Worm (Caenorhabditis elegans) whole organism, L1 larva: ENCODE measurements around the gene F41H10.2.
A peak's percentile ranks its signal among the peaks of the same experiment; 100 is the strongest.

Source experiments
- C04F5.9 ChIP-seq: sonication (generic microtip); optimal IDR thresholded peaks from 2 replicates; lab custom pipeline; 2016; ENCODE audit warnings: missing genetic modification characterization, missing compliant biosample characterization
- C16A3.4 ChIP-seq: fragments of 150-350 bp; optimal IDR thresholded peaks from 2 replicates; lab custom pipeline; 2014; ENCODE audit warnings: missing biosample characterization, missing genetic modification characterization
- C34B4.2 ChIP-seq: sonication (generic microtip); optimal IDR thresholded peaks from 2 replicates; lab custom pipeline; 2017; ENCODE audit warnings: mild to moderate bottlenecking, missing genetic modification characterization, missing compliant biosample characterization
- Y116A8C.19 ChIP-seq: sonication (generic microtip); optimal IDR thresholded peaks from 2 replicates; lab custom pipeline; 2016; ENCODE audit warnings: missing compliant biosample characterization, missing genetic modification characterization, borderline replicate concordance
- ama-1 ChIP-seq: fragments of 150-350 bp; optimal IDR thresholded peaks from 2 replicates; lab custom pipeline; 2014
- ceh-82 ChIP-seq, 3 experiments: fragments of 150-350 bp in 1 of 3; sonication (generic microtip) in 2 of 3; optimal IDR thresholded peaks; 2 replicates each; lab custom pipeline; 2014 to 2017; ENCODE audit warnings: missing biosample characterization in 3 of 3, missing genetic modification characterization in 3 of 3
- ceh-88 ChIP-seq: fragments of 200-800 bp; sonication (Bioruptor generic); IDR thresholded peaks from 2 replicates; pipeline ENCODE4 v1.3.6; 2022; ENCODE audit warnings: missing genetic modification characterization, missing compliant biosample characterization
- efl-1 ChIP-seq, 4 experiments: fragments of 150-350 bp; optimal IDR thresholded peaks in 3 of 4; peaks in 1 of 4; 1 replicate in 1 of 4; 2 replicates in 3 of 4; lab custom pipeline; 2014; ENCODE audit warnings: missing biosample characterization in 2 of 4, missing genetic modification characterization in 2 of 4, missing genetic modification reagents in 2 of 4
- egl-27 ChIP-seq, 2 experiments: fragments of 150-350 bp in 1 of 2; sonication (generic microtip); optimal IDR thresholded peaks; 3 replicates each; lab custom pipeline; 2017 to 2018; ENCODE audit warnings: missing biosample characterization in 2 of 2, missing genetic modification characterization in 2 of 2, missing genetic modification reagents in 2 of 2
- elt-3 ChIP-seq, 6 experiments: fragments of 150-350 bp in 1 of 6; sonication (generic microtip); optimal IDR thresholded peaks; 2 replicates each; lab custom pipeline; 2017 to 2018; ENCODE audit warnings: missing biosample characterization in 6 of 6, missing genetic modification characterization in 6 of 6, inconsistent platforms in 1 of 6
- ets-5 ChIP-seq: fragments of 200-800 bp; sonication (Bioruptor generic); IDR thresholded peaks from 2 replicates; pipeline ENCODE4 v1.3.6; 2022; ENCODE audit warnings: missing genetic modification characterization, missing compliant biosample characterization
- fkh-10 ChIP-seq: sonication (generic microtip); optimal IDR thresholded peaks from 2 replicates; lab custom pipeline; 2017; ENCODE audit warnings: missing biosample characterization, missing genetic modification reagents, missing genetic modification characterization
- fkh-4 ChIP-seq: sonication (generic microtip); optimal IDR thresholded peaks from 2 replicates; lab custom pipeline; 2016; ENCODE audit warnings: missing compliant biosample characterization, missing genetic modification characterization, borderline replicate concordance
- fkh-8 ChIP-seq: sonication (generic microtip); optimal IDR thresholded peaks from 2 replicates; lab custom pipeline; 2016; ENCODE audit warnings: mild to moderate bottlenecking, missing genetic modification characterization, missing compliant biosample characterization
- fos-1 ChIP-seq: fragments of 150-350 bp; optimal IDR thresholded peaks from 2 replicates; lab custom pipeline; 2014; ENCODE audit warnings: missing biosample characterization, missing genetic modification characterization
- grh-1 ChIP-seq: fragments of 200-800 bp; sonication (Bioruptor generic); IDR thresholded peaks from 2 replicates; pipeline ENCODE4 v1.3.6; 2022; ENCODE audit warnings: missing genetic modification reagents, missing genetic modification characterization, missing compliant biosample characterization
- hlh-17 ChIP-seq: fragments of 200-800 bp; sonication (Bioruptor generic); optimal IDR thresholded peaks from 2 replicates; lab custom pipeline; 2018; ENCODE audit warnings: missing genetic modification characterization, mild to moderate bottlenecking, missing compliant biosample characterization, moderate library complexity, borderline replicate concordance
- hlh-4 ChIP-seq: sonication (generic microtip); optimal IDR thresholded peaks from 2 replicates; lab custom pipeline; 2016; ENCODE audit warnings: mild to moderate bottlenecking, missing genetic modification characterization, missing compliant biosample characterization
- lin-13 ChIP-seq: fragments of 150-350 bp; optimal IDR thresholded peaks from 2 replicates; lab custom pipeline; 2014; ENCODE audit warnings: missing biosample characterization, missing genetic modification reagents, missing genetic modification characterization
- lin-14 ChIP-seq: fragments of 200-800 bp; sonication (Bioruptor generic); optimal IDR thresholded peaks from 2 replicates; lab custom pipeline; 2018; ENCODE audit warnings: mild to moderate bottlenecking, missing genetic modification characterization, moderate library complexity, missing compliant biosample characterization
- lin-15B ChIP-seq: fragments of 150-350 bp; sonication (generic microtip); optimal IDR thresholded peaks from 3 replicates; lab custom pipeline; 2014; ENCODE audit warnings: missing biosample characterization, missing genetic modification characterization
- lin-35 ChIP-seq, 2 experiments: fragments of 150-350 bp; optimal IDR thresholded peaks; 2 replicates each; lab custom pipeline; 2014; ENCODE audit warnings: missing biosample characterization in 2 of 2, missing genetic modification characterization in 2 of 2, missing genetic modification reagents in 2 of 2
- lin-39 ChIP-seq: fragments of 150-350 bp; optimal IDR thresholded peaks from 2 replicates; lab custom pipeline; 2014; ENCODE audit warnings: missing biosample characterization, missing genetic modification reagents, missing genetic modification characterization
- mef-2 ChIP-seq: fragments of 150-350 bp; optimal IDR thresholded peaks from 2 replicates; lab custom pipeline; 2014; ENCODE audit warnings: missing biosample characterization, missing genetic modification characterization
- mep-1 ChIP-seq: fragments of 150-350 bp; optimal IDR thresholded peaks from 2 replicates; lab custom pipeline; 2014; ENCODE audit warnings: missing biosample characterization, missing genetic modification characterization
- nhr-11 ChIP-seq: fragments of 150-350 bp; optimal IDR thresholded peaks from 2 replicates; lab custom pipeline; 2014; ENCODE audit warnings: missing biosample characterization, missing genetic modification characterization
- nhr-12 ChIP-seq: sonication (generic microtip); optimal IDR thresholded peaks from 2 replicates; lab custom pipeline; 2017; ENCODE audit warnings: missing biosample characterization, missing genetic modification characterization
- nhr-28 ChIP-seq: fragments of 150-350 bp; optimal IDR thresholded peaks from 2 replicates; lab custom pipeline; 2014; ENCODE audit warnings: missing biosample characterization, missing genetic modification characterization
- nhr-47 ChIP-seq: sonication (generic microtip); optimal IDR thresholded peaks from 2 replicates; lab custom pipeline; 2016; ENCODE audit warnings: mild to moderate bottlenecking, missing genetic modification characterization, moderate library complexity, missing compliant biosample characterization
- nhr-71 ChIP-seq: sonication (generic microtip); optimal IDR thresholded peaks from 2 replicates; lab custom pipeline; 2016; ENCODE audit warnings: mild to moderate bottlenecking, missing genetic modification characterization, moderate library complexity, missing compliant biosample characterization
- nhr-84 ChIP-seq: sonication (generic microtip); optimal IDR thresholded peaks from 2 replicates; lab custom pipeline; 2017; ENCODE audit warnings: missing biosample characterization, missing genetic modification characterization
- nhr-85 ChIP-seq: sonication (generic microtip); peaks from one replicate; lab custom pipeline; 2016; ENCODE audit warnings: missing genetic modification characterization, inconsistent platforms, missing compliant biosample characterization
- pag-3 ChIP-seq: sonication (generic microtip); optimal IDR thresholded peaks from 2 replicates; lab custom pipeline; 2017; ENCODE audit warnings: missing genetic modification characterization, mild to moderate bottlenecking, missing compliant biosample characterization, antibody characterized with exemption, borderline replicate concordance; ENCODE audit not compliant: insufficient read depth
- pax-3 ChIP-seq: fragments of 200-800 bp; sonication (Bioruptor generic); optimal IDR thresholded peaks from 2 replicates; lab custom pipeline; 2018; ENCODE audit warnings: mild to moderate bottlenecking, missing genetic modification characterization, moderate library complexity, missing compliant biosample characterization
- pqm-1 ChIP-seq: sonication (generic microtip); optimal IDR thresholded peaks from 3 replicates; lab custom pipeline; 2017; ENCODE audit warnings: missing biosample characterization, missing genetic modification characterization
- rnt-1 ChIP-seq: sonication (generic microtip); optimal IDR thresholded peaks from 2 replicates; lab custom pipeline; 2016; ENCODE audit warnings: mild to moderate bottlenecking, missing genetic modification characterization, moderate library complexity, missing compliant biosample characterization
- skn-1 ChIP-seq: fragments of 150-350 bp; optimal IDR thresholded peaks from 2 replicates; lab custom pipeline; 2014; ENCODE audit warnings: missing biosample characterization, missing genetic modification characterization
- snpc-4 ChIP-seq: fragments of 150-350 bp; optimal IDR thresholded peaks from 2 replicates; lab custom pipeline; 2014; ENCODE audit warnings: missing biosample characterization, missing genetic modification characterization
- snu-23 ChIP-seq: sonication (generic microtip); optimal IDR thresholded peaks from 2 replicates; lab custom pipeline; 2016; ENCODE audit warnings: missing genetic modification characterization, missing compliant biosample characterization
- sox-4 ChIP-seq: sonication (generic microtip); optimal IDR thresholded peaks from 2 replicates; lab custom pipeline; 2016; ENCODE audit warnings: missing genetic modification characterization, missing compliant biosample characterization
- sup-37 ChIP-seq: fragments of 200-800 bp; sonication (Bioruptor generic); optimal IDR thresholded peaks from 2 replicates; lab custom pipeline; 2018; ENCODE audit warnings: mild to moderate bottlenecking, missing genetic modification characterization, missing compliant biosample characterization
- swsn-7 ChIP-seq: sonication (generic microtip); optimal IDR thresholded peaks from 2 replicates; lab custom pipeline; 2016; ENCODE audit warnings: missing genetic modification characterization, missing compliant biosample characterization
- tlp-1 ChIP-seq: fragments of 150-350 bp; optimal IDR thresholded peaks from 2 replicates; lab custom pipeline; 2014; ENCODE audit warnings: missing biosample characterization, missing genetic modification characterization
- unc-130 ChIP-seq: fragments of 150-350 bp; optimal IDR thresholded peaks from 2 replicates; lab custom pipeline; 2017; ENCODE audit warnings: missing biosample characterization, missing genetic modification characterization, inconsistent platforms
- unc-30 ChIP-seq: sonication (generic microtip); optimal IDR thresholded peaks from 2 replicates; lab custom pipeline; 2017; ENCODE audit warnings: missing biosample characterization, missing genetic modification characterization
- unc-62 ChIP-seq: fragments of 150-350 bp; optimal IDR thresholded peaks from 2 replicates; lab custom pipeline; 2014; ENCODE audit warnings: missing biosample characterization, missing genetic modification reagents, missing genetic modification characterization
- unc-86 ChIP-seq: sonication (generic microtip); optimal IDR thresholded peaks from 2 replicates; lab custom pipeline; 2016; ENCODE audit warnings: missing genetic modification characterization, missing compliant biosample characterization
- unc-98 ChIP-seq: fragments of 200-800 bp; sonication (Bioruptor generic); IDR thresholded peaks from 2 replicates; pipeline ENCODE4 v1.3.6; 2022; ENCODE audit warnings: missing genetic modification characterization, missing compliant biosample characterization
- xbp-1 ChIP-seq: sonication (generic microtip); optimal IDR thresholded peaks from 2 replicates; lab custom pipeline; 2016; ENCODE audit warnings: missing genetic modification characterization, missing compliant biosample characterization
- zag-1 ChIP-seq: fragments of 150-350 bp; optimal IDR thresholded peaks from 2 replicates; lab custom pipeline; 2014; ENCODE audit warnings: missing biosample characterization, missing genetic modification characterization
- zip-4 ChIP-seq: fragments of 200-800 bp; sonication (Bioruptor generic); optimal IDR thresholded peaks from 2 replicates; lab custom pipeline; 2018; ENCODE audit warnings: mild to moderate bottlenecking, missing genetic modification characterization, moderate library complexity, missing compliant biosample characterization
- ztf-11 ChIP-seq, 2 experiments: sonication (generic microtip); optimal IDR thresholded peaks; 2 replicates each; lab custom pipeline; 2016 to 2017; ENCODE audit warnings: missing genetic modification characterization in 2 of 2, missing biosample characterization in 1 of 2, missing compliant biosample characterization in 1 of 2
- ztf-4 ChIP-seq: fragments of 150-350 bp; optimal IDR thresholded peaks from 2 replicates; lab custom pipeline; 2014; ENCODE audit warnings: missing biosample characterization, missing genetic modification characterization

F41H10.2 gene

DNA sequence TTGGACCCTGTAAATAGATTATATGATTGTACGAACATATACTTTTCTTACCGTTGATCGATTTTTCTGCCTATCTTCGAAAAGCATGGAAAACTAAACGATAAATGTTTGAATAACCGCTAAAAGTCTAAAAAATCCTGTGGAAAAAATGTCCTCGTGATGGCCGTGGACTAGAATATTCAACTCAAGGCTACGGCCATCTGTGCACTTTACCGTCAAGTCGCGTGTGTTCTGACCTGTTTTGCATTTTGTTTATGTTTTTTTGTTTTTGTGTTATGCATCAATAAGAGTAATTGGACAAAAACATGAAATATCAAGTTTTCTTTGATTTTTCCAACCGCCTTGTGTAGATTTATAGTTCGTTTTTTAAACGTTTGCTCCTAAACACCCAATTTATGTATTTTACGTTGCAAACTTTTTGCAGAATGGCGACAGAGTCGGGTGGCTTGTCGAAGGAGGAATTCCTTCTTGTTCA lies 17.3 kb upstream of the F41H10.2 start, which contains the start of the genes hda-6 and F41H10.4 (continued):
- TF ChIP-seq snpc-4 (peak; percentile 76), pqm-1 (tag; lab: Kevin White, UChicago) (no peak), pag-3 (tag; lab: Kevin White, UChicago) (no peak), unc-86 (tag; lab: Kevin White, UChicago) (peak; percentile 72), unc-98 (GFP tag; lab: Robert Waterston, UW) (peak; percentile 59; the same call in 1 of the 2 replicates), nhr-84 (no peak), mep-1 (tag; lab: Kevin White, UChicago) (peak; percentile 93), ceh-82 (tag; optimal IDR thresholded peaks at IDR 0.05; lab: Kevin White, UChicago) (peak; percentile 55 to 68 (median 57)), sox-4 (tag; lab: Kevin White, UChicago) (peak; percentile 65), ama-1 (lab: Kevin White, UChicago) (no peak), sup-37 (GFP tag; lab: Kevin White, UChicago) (no peak), fkh-10 (no peak), efl-1 (optimal IDR thresholded peaks at IDR 0.05; lab: Kevin White, UChicago) (peak; percentile 65 to 83), efl-1 (GFP tag; optimal IDR thresholded peaks at IDR 0.05 in 1 of 2; lab: Kevin White, UChicago) (peak; percentile 82 to 98), zag-1 (no peak), grh-1 (GFP tag; lab: Robert Waterston, UW) (peak; percentile 71), ztf-11 (tag; optimal IDR thresholded peaks at IDR 0.05; lab: Kevin White, UChicago) (peak in 1 of 2 experiments; percentile 89), lin-35 (GFP tag; optimal IDR thresholded peaks at IDR 0.05; lab: Kevin White, UChicago) (peak; percentile 80 to 88), hlh-4 (tag; lab: Kevin White, UChicago) (no peak), zip-4 (GFP tag; lab: Kevin White, UChicago) (peak; percentile 53), nhr-11 (tag; lab: Kevin White, UChicago) (no peak), C16A3.4 (tag; lab: Kevin White, UChicago) (peak; percentile 71), ztf-4 (tag; lab: Kevin White, UChicago) (peak; percentile 34), C34B4.2 (tag; lab: Kevin White, UChicago) (no peak), unc-130 (tag; lab: Kevin White, UChicago) (peak; percentile 92), skn-1 (no peak), nhr-71 (peak; percentile 90), nhr-28 (no peak), Y116A8C.19 (tag; lab: Kevin White, UChicago) (peak; percentile 27), lin-13 (peak; percentile 43), pax-3 (tag; lab: Kevin White, UChicago) (peak; percentile 65), lin-14 (GFP tag; lab: Kevin White, UChicago) (peak; percentile 88), lin-39 (peak; percentile 31), fos-1 (tag; lab: Kevin White, UChicago) (no peak), snu-23 (peak; percentile 90), egl-27 (tag; optimal IDR thresholded peaks at IDR 0.05; lab: Kevin White, UChicago) (no peak), nhr-85 (peak; percentile 86), swsn-7 (tag; lab: Kevin White, UChicago) (peak; percentile 79), ets-5 (no peak), C04F5.9 (tag; lab: Kevin White, UChicago) (peak; percentile 40), rnt-1 (tag; lab: Kevin White, UChicago) (peak; percentile 97), fkh-8 (tag; lab: Kevin White, UChicago) (peak; percentile 71), tlp-1 (tag; lab: Kevin White, UChicago) (no peak), hlh-17 (GFP tag; lab: Kevin White, UChicago) (no peak), mef-2 (tag; lab: Kevin White, UChicago) (peak; percentile 15), unc-30 (tag; lab: Kevin White, UChicago) (no peak), xbp-1 (tag; lab: Kevin White, UChicago) (peak; percentile 87), unc-62 (GFP tag; lab: Kevin White, UChicago) (no peak), ceh-88 (no peak), lin-15B (tag; lab: Kevin White, UChicago) (peak; percentile 66), fkh-4 (tag; lab: Kevin White, UChicago) (peak; percentile 85), nhr-12 (tag; lab: Kevin White, UChicago) (no peak), nhr-47 (tag; lab: Kevin White, UChicago) (peak; percentile 86), elt-3 (tag; optimal IDR thresholded peaks at IDR 0.05; lab: Kevin White, UChicago) (peak in 2 of 6 experiments; percentile 31 to 42)
